Fruit fly (Drosophila melanogaster) whole organism, larva: ENCODE data around the gene Tmc.

ENCODE experiments used
- noc ChIP-seq: fragments of 200-800 bp; sonication (Bioruptor generic); optimal IDR thresholded peaks from 3 replicates; lab custom pipeline; 2019; ENCODE audit warnings: missing biosample characterization, mild to moderate bottlenecking, missing genetic modification characterization, moderate library complexity

Gene Tmc

DNA sequence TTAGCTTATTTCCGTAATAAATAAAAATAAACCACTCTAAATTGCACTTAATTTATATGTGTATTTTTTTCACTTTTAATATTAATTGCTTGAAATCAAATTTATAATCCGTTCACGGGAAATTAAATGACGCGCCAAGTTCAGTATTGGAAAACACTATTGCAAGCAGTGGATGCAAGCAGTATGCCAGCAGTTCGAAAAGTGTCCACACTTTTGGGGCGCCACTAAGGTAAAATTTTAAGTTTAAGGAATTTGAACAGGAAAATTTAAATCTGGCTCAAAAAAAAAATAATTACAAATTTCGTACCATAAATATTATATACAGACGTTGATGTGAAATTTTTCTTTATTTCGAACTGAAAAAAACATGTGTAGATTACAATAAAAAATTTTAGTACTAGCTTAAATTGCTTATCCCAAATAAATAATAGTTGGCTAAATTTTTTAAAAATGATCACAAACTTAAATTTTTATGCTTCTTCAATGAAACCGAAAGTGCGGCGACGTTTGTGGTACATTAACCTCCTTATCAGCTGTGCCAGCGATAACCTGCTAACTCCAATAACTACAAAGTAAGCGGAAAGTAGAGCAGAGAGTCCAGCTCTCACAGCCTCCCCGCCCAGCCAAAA is 16.5 kb downstream of the Tmc start:
- TF ChIP-seq noc (tag; lab: Kevin White, UChicago): no peak

dm6 chr3L:9614589-9615442 is 17.3 kb downstream of the Tmc start, which contains the start of gene LanB2:
LanB2 (plus strand) TSS chr3L:9614914.
- peak; percentile 37 for TF ChIP-seq noc (tag; lab: Kevin White, UChicago)

dm6 chr3L:9615443-9616141 is 18.0 kb downstream of the Tmc start:
- TF ChIP-seq noc (tag; lab: Kevin White, UChicago): peak; percentile 33

dm6 chr3L:9624014-9624413 is 26.4 kb downstream of the Tmc start, which contains the start of gene CG3335:
CG3335 (plus strand) TSS chr3L:9624237.
- no peak for TF ChIP-seq noc (tag; lab: Kevin White, UChicago)

- no peak for TF ChIP-seq noc (tag; lab: Kevin White, UChicago)
Observed at dm6 chr3L:9628376-9628775, 30.8 kb downstream of the Tmc start, which contains the start of gene Cyp40. Cyp40 (plus strand) TSS chr3L:9628676.

DNA sequence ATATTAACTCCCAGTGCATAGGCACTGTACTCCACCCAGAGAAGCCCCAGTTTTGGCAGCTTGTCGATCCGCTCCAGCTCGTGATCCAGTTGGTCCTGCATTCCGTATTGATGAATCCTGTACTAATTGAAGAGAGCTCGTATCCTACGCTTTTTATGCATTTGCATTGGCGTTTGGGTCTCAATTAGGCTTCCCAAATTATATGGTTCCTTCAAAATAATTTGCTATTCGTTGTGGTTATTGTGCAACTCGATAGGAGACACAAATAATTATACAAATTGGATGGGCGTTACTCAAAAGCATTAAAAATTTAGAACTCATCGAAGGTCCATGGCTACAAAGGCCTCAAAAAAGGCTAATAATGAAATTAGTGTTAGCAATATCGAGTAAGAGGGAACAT is 31.5 kb downstream of the Tmc start, which contains the start of gene Or67b:
Gene Or67b, minus strand, starts transcription at position 101 of the 400 bp plus-strand sequence.
- no peak for TF ChIP-seq noc (tag; lab: Kevin White, UChicago)

DNA sequence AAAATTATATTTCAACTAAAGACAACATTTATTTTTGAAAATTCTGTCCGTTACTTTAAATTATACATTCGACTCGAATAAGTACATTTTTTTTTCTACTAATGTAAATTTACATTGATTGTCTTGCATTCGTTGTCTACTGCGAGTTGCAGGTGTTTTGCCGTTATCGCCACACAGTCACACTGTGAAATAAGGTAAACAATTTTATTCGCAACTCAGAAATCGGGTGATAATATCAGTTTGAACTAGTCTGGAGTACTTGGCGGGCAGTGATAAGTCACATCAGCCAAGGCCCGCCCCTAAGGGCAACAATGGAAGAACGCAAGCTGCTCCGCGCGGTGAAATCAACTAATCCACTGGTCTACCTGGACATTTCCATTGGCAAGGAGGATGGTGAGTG is 32.3 kb downstream of the Tmc start:
- no peak for TF ChIP-seq noc (tag; lab: Kevin White, UChicago)

DNA sequence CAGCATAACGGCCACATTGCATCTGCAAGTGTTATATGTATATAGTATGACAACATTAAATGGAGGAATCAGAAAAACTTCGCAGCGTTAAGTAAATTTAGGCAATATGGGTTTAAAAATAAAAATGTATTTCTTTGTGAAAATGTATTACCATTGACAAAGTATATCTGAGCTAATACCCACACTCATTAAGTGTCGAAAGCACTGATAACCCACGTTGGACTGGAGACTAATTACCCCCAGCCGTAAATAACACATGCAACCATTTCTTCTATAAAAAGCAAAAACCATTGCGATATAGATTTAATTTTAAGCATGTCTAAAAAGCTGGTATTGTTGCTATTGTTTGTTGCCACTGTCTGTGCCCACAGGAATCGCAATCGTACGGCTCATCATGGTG is 40.2 kb downstream of the Tmc start, which contains the start of gene CG8329:
Gene CG8329, plus strand, starts transcription at position 301 of the 400 bp plus-strand sequence.
- TF ChIP-seq noc (tag; lab: Kevin White, UChicago): no peak

DNA sequence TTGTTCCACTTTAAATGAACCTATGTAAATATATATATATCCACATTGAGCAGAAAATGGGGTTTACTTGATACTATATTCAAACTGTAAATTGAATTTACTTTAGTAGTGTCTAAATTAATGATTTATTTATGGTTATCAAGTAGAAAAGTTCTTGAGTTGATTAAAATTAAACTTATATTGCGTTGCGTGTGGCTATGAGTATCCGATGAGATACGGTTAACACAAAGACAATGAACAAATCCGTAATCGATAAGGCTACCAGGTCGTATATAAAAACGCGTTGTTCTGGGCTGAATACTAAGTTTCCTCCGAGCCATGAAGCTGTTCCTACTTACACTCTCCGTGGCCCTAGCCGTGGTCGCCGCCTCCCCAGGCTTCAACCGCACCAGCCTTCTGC is 41.4 kb downstream of the Tmc start, which contains the start of gene CG18179:
Gene CG18179, plus strand, starts transcription at position 301 of the 400 bp plus-strand sequence.
- TF ChIP-seq noc (tag; lab: Kevin White, UChicago): no peak

DNA sequence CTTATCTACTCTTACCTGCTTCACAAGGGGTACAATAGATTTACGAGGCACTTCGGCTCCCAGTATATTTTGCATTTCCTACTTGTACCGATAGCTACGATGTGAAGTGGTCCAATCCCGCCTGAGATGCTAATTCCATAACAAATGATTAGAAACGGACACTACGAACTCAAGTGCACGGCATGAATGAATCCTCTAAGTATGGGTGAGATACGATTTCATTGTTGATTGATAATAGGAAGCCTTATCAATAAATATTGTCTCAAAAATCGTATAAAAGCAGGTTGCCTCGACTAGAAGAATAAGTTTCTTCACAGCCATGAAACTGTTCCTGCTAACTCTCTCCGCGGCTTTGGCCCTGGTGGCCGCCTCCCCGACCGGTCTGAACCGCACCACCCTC is 43.1 kb downstream of the Tmc start, which contains the start of gene CG18180:
Gene CG18180, plus strand, starts transcription at position 301 of the 400 bp plus-strand sequence.
- no peak for TF ChIP-seq noc (tag; lab: Kevin White, UChicago)

DNA sequence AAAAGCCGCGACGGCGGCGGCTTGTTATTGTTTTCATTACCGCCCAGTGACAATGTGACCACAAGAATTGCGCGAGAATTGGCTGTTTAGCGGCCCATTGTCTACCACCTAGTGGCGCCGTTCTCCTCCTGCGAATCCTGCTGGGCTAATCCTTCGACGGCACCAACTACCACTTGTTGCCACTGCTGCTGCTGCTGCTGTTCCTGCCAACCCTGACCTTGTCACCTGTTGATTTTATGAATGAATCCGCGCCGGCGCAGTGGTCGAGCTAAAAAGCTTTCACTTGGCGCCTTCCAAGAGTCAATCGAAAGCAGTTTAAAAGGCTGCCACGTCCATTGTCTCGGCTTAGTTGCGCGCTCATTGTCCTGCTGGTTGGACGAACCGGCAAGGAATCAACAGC is 46.2 kb downstream of the Tmc start, which contains the start of gene CNMaR:
Gene CNMaR, plus strand, starts transcription at position 348 of the 400 bp plus-strand sequence.
- no peak for TF ChIP-seq noc (tag; lab: Kevin White, UChicago)
